Worm (Caenorhabditis elegans): ENCODE results near the gene R05G6.3.

The R05G6.3 gene

ce11 chrIV:7508850-7509249, 7.5 kb upstream of the R05G6.3 start:
- TF ChIP-seq ceh-83 (GFP tag; optimal IDR thresholded peaks at IDR 0.05) (no peak), lsy-2 (tag; optimal IDR thresholded peaks at IDR 0.05) (peak; percentile 73), sptf-1 (tag; optimal IDR thresholded peaks at IDR 0.05) (no peak), elt-1 (tag; optimal IDR thresholded peaks at IDR 0.05; ENCODE audit: borderline replicate concordance, insufficient read depth) (no peak)

- TF ChIP-seq zip-8 (tag; optimal IDR thresholded peaks at IDR 0.05) (no peak), elt-3 (tag; optimal IDR thresholded peaks at IDR 0.05) (no peak), elt-1 (tag; optimal IDR thresholded peaks at IDR 0.05; ENCODE audit: borderline replicate concordance, insufficient read depth) (no peak), hlh-1 (tag; optimal IDR thresholded peaks at IDR 0.05) (no peak), M03D4.4 (tag; optimal IDR thresholded peaks at IDR 0.05) (no peak), sem-2 (GFP tag; optimal IDR thresholded peaks at IDR 0.05) (no peak), lin-32 (GFP tag; optimal IDR thresholded peaks at IDR 0.05) (no peak), ztf-11 (tag; optimal IDR thresholded peaks at IDR 0.05) (no peak), sptf-1 (tag; optimal IDR thresholded peaks at IDR 0.05) (no peak)
Measured at ce11 chrIV:7510829-7511228, 5.5 kb upstream of the R05G6.3 start.

ce11 chrIV:7512617-7513233, 3.6 kb upstream of the R05G6.3 start, which contains the start of the genes plc-4 and R05G6.4:
Gene plc-4, minus strand, starts transcription at chrIV:7512667.
Gene R05G6.4, plus strand, starts transcription at chrIV:7513233.
- no peak for TF ChIP-seq nhr-2 (tag; optimal IDR thresholded peaks at IDR 0.05)
- TF ChIP-seq lsy-2 (tag; optimal IDR thresholded peaks at IDR 0.05) = peak; percentile 18
- no peak for TF ChIP-seq nhr-12 (tag; optimal IDR thresholded peaks at IDR 0.05)
- TF ChIP-seq ham-2 (GFP tag; optimal IDR thresholded peaks at IDR 0.05) = no peak
- TF ChIP-seq unc-39 (tag; optimal IDR thresholded peaks at IDR 0.05) = no peak
- TF ChIP-seq pha-4 (tag; optimal IDR thresholded peaks at IDR 0.05) = no peak
- peak; percentile 23 for TF ChIP-seq ces-1 (GFP tag; optimal IDR thresholded peaks at IDR 0.05)
- TF ChIP-seq lin-32 (GFP tag; optimal IDR thresholded peaks at IDR 0.05) = no peak
- no peak for TF ChIP-seq drap-1 (GFP tag; optimal IDR thresholded peaks at IDR 0.05)
- no peak for TF ChIP-seq unc-120 (tag; optimal IDR thresholded peaks at IDR 0.05; ENCODE audit: poor library complexity, severe bottlenecking)
- TF ChIP-seq nhr-237 (tag; optimal IDR thresholded peaks at IDR 0.05) = no peak

ce11 chrIV:7520258-7520657, 3.9 kb downstream of the R05G6.3 start:
- TF ChIP-seq sptf-1 (tag; optimal IDR thresholded peaks at IDR 0.05) (no peak), ceh-83 (GFP tag; optimal IDR thresholded peaks at IDR 0.05) (no peak), M03D4.4 (tag; optimal IDR thresholded peaks at IDR 0.05) (no peak), lsy-2 (tag; optimal IDR thresholded peaks at IDR 0.05) (no peak), blmp-1 (tag; optimal IDR thresholded peaks at IDR 0.05) (no peak), nhr-28 (tag; optimal IDR thresholded peaks at IDR 0.05) (no peak), bed-3 (GFP tag; optimal IDR thresholded peaks at IDR 0.05) (no peak), unc-120 (tag; optimal IDR thresholded peaks at IDR 0.05; ENCODE audit: poor library complexity, severe bottlenecking) (no peak), sem-2 (GFP tag; optimal IDR thresholded peaks at IDR 0.05) (no peak), nhr-2 (tag; optimal IDR thresholded peaks at IDR 0.05) (no peak), ztf-11 (tag; optimal IDR thresholded peaks at IDR 0.05) (no peak), unc-62 (GFP tag; optimal IDR thresholded peaks at IDR 0.05) (no peak), drap-1 (GFP tag; optimal IDR thresholded peaks at IDR 0.05) (no peak), flh-1 (GFP tag; optimal IDR thresholded peaks at IDR 0.05) (no peak), ceh-39 (tag; optimal IDR thresholded peaks at IDR 0.05) (no peak), nhr-76 (tag; optimal IDR thresholded peaks at IDR 0.05) (no peak), ham-2 (GFP tag; optimal IDR thresholded peaks at IDR 0.05) (no peak), tbx-8 (GFP tag; optimal IDR thresholded peaks at IDR 0.05) (no peak), zip-8 (tag; optimal IDR thresholded peaks at IDR 0.05) (no peak), mab-5 (tag; optimal IDR thresholded peaks at IDR 0.05) (no peak)

- TF ChIP-seq zip-8 (tag; optimal IDR thresholded peaks at IDR 0.05) = no peak
- no peak for TF ChIP-seq ceh-43 (GFP tag; optimal IDR thresholded peaks at IDR 0.05)
- TF ChIP-seq ztf-11 (tag; optimal IDR thresholded peaks at IDR 0.05) = no peak
- no peak for TF ChIP-seq ceh-83 (GFP tag; optimal IDR thresholded peaks at IDR 0.05)
- no peak for TF ChIP-seq nhr-76 (tag; optimal IDR thresholded peaks at IDR 0.05)
- no peak for TF ChIP-seq sem-2 (GFP tag; optimal IDR thresholded peaks at IDR 0.05)
- TF ChIP-seq mls-2 (tag; optimal IDR thresholded peaks at IDR 0.05) = no peak
- TF ChIP-seq elt-1 (tag; optimal IDR thresholded peaks at IDR 0.05; ENCODE audit: borderline replicate concordance, insufficient read depth) = no peak
- no peak for TF ChIP-seq cnd-1 (tag; optimal IDR thresholded peaks at IDR 0.05)
- TF ChIP-seq unc-39 (tag; optimal IDR thresholded peaks at IDR 0.05) = no peak
- TF ChIP-seq nhr-237 (tag; optimal IDR thresholded peaks at IDR 0.05) = no peak
- TF ChIP-seq tbx-8 (GFP tag; optimal IDR thresholded peaks at IDR 0.05) = no peak
- no peak for TF ChIP-seq M03D4.4 (tag; optimal IDR thresholded peaks at IDR 0.05)
- no peak for TF ChIP-seq unc-120 (tag; optimal IDR thresholded peaks at IDR 0.05; ENCODE audit: poor library complexity, severe bottlenecking)
- TF ChIP-seq pha-4 (tag; optimal IDR thresholded peaks at IDR 0.05) = no peak
- no peak for TF ChIP-seq ham-2 (GFP tag; optimal IDR thresholded peaks at IDR 0.05)
- no peak for TF ChIP-seq nhr-12 (tag; optimal IDR thresholded peaks at IDR 0.05)
Measured at ce11 chrIV:7520841-7521240, 4.5 kb downstream of the R05G6.3 start.
